Worm (Caenorhabditis elegans) whole organism, young adult: ENCODE data around the gene osta-3.

ENCODE experiments used
- B0336.3 ChIP-seq: fragments of 200-800 bp; sonication (Bioruptor generic); IDR thresholded peaks from 2 replicates; pipeline ENCODE4 v1.3.6; 2022; ENCODE audit warnings: missing genetic modification characterization, missing compliant biosample characterization
- F10E7.11 ChIP-seq: sonication (generic microtip); optimal IDR thresholded peaks from 2 replicates; lab custom pipeline; 2017; ENCODE audit warnings: mild to moderate bottlenecking, missing genetic modification characterization, moderate library complexity, missing compliant biosample characterization
- F22D6.2 ChIP-seq: sonication (generic microtip); optimal IDR thresholded peaks from 2 replicates; lab custom pipeline; 2016; ENCODE audit warnings: mild to moderate bottlenecking, missing genetic modification characterization, missing compliant biosample characterization
- F55B11.4 ChIP-seq: sonication (generic microtip); optimal IDR thresholded peaks from 2 replicates; lab custom pipeline; 2016; ENCODE audit warnings: missing compliant biosample characterization, missing genetic modification characterization, borderline replicate concordance; ENCODE audit not compliant: insufficient read depth
- K12H6.12 ChIP-seq: fragments of 200-800 bp; sonication (Bioruptor generic); optimal IDR thresholded peaks from 2 replicates; lab custom pipeline; 2018; ENCODE audit warnings: mild to moderate bottlenecking, missing genetic modification characterization, missing compliant biosample characterization
- T07F8.4 ChIP-seq: sonication (generic microtip); optimal IDR thresholded peaks from 2 replicates; lab custom pipeline; 2016; ENCODE audit warnings: mild to moderate bottlenecking, missing genetic modification characterization, moderate library complexity, missing compliant biosample characterization
- T26A5.8 ChIP-seq: sonication (generic microtip); optimal IDR thresholded peaks from 2 replicates; lab custom pipeline; 2016; ENCODE audit warnings: missing genetic modification characterization, missing compliant biosample characterization
- Y53F4B.3 ChIP-seq: fragments of 200-800 bp; sonication (Bioruptor generic); IDR thresholded peaks from 2 replicates; pipeline ENCODE4 v1.3.6; 2022; ENCODE audit warnings: missing genetic modification reagents, missing genetic modification characterization, missing compliant biosample characterization
- Y53G8AR.9 ChIP-seq: fragments of 200-800 bp; sonication (Bioruptor generic); conservative IDR thresholded peaks from 2 replicates; pipeline ENCODE4 v1.3.6; 2022; ENCODE audit warnings: missing genetic modification reagents, missing genetic modification characterization, missing compliant biosample characterization
- Y95B8A.8 ChIP-seq: fragments of 200-800 bp; sonication (Bioruptor generic); IDR thresholded peaks from 2 replicates; pipeline ENCODE4 v1.3.6; 2022; ENCODE audit warnings: missing genetic modification reagents, missing genetic modification characterization, missing compliant biosample characterization
- ama-1 ChIP-seq, 3 experiments: fragments of 150-350 bp in 1 of 3; sonication (generic microtip) in 2 of 3; optimal IDR thresholded peaks; 2 replicates each; lab custom pipeline; 2014 to 2018; ENCODE audit warnings: missing biosample characterization in 2 of 3, missing genetic modification characterization in 2 of 3, missing genetic modification reagents in 2 of 3
- attf-5 ChIP-seq: fragments of 200-800 bp; sonication (Bioruptor generic); optimal IDR thresholded peaks from 2 replicates; lab custom pipeline; 2018; ENCODE audit warnings: mild to moderate bottlenecking, missing genetic modification characterization, missing compliant biosample characterization
- cebp-2 ChIP-seq: fragments of 200-800 bp; sonication (Bioruptor generic); IDR thresholded peaks from 2 replicates; pipeline ENCODE4 v1.3.6; 2022; ENCODE audit warnings: missing genetic modification characterization, missing compliant biosample characterization
- ceh-100 ChIP-seq: fragments of 200-800 bp; sonication (Bioruptor generic); IDR thresholded peaks from 2 replicates; pipeline ENCODE4 v1.3.6; 2022; ENCODE audit warnings: missing genetic modification reagents, missing genetic modification characterization, missing compliant biosample characterization
- ceh-27 ChIP-seq: fragments of 200-800 bp; sonication (Bioruptor generic); optimal IDR thresholded peaks from 2 replicates; lab custom pipeline; 2018; ENCODE audit warnings: mild to moderate bottlenecking, missing genetic modification characterization, moderate library complexity, missing compliant biosample characterization
- ceh-40 ChIP-seq: fragments of 200-800 bp; sonication (Bioruptor generic); IDR thresholded peaks from 2 replicates; pipeline ENCODE4 v1.3.6; 2022; ENCODE audit warnings: missing genetic modification characterization, missing compliant biosample characterization
- ceh-79 ChIP-seq: sonication (generic microtip); optimal IDR thresholded peaks from 2 replicates; lab custom pipeline; 2017; ENCODE audit warnings: mild to moderate bottlenecking, missing genetic modification characterization, missing compliant biosample characterization
- dox-1 ChIP-seq: fragments of 200-800 bp; sonication (Bioruptor generic); IDR thresholded peaks from 2 replicates; pipeline ENCODE4 v1.3.6; 2022; ENCODE audit warnings: missing genetic modification reagents, missing genetic modification characterization, missing compliant biosample characterization
- dpff-1 ChIP-seq: sonication (generic microtip); optimal IDR thresholded peaks from 2 replicates; lab custom pipeline; 2017; ENCODE audit warnings: mild to moderate bottlenecking, missing genetic modification characterization, missing compliant biosample characterization
- egl-18 ChIP-seq: fragments of 200-800 bp; sonication (Bioruptor generic); IDR thresholded peaks from 2 replicates; pipeline ENCODE4 v1.3.6; 2022; ENCODE audit warnings: missing genetic modification reagents, missing genetic modification characterization, missing compliant biosample characterization
- egrh-3 ChIP-seq: fragments of 200-800 bp; sonication (Bioruptor generic); IDR thresholded peaks from 2 replicates; pipeline ENCODE4 v1.3.6; 2022; ENCODE audit warnings: missing genetic modification reagents, missing genetic modification characterization, missing compliant biosample characterization
- ets-4 ChIP-seq: fragments of 200-800 bp; sonication (Bioruptor generic); optimal IDR thresholded peaks from 2 replicates; lab custom pipeline; 2018; ENCODE audit warnings: mild to moderate bottlenecking, missing genetic modification characterization, missing compliant biosample characterization
- hlh-12 ChIP-seq: sonication (generic microtip); optimal IDR thresholded peaks from 2 replicates; lab custom pipeline; 2016; ENCODE audit warnings: missing genetic modification characterization, missing compliant biosample characterization
- hsf-1 ChIP-seq: fragments of 200-800 bp; sonication (Bioruptor generic); IDR thresholded peaks from 2 replicates; pipeline ENCODE4 v1.3.6; 2022; ENCODE audit warnings: missing genetic modification reagents, missing genetic modification characterization, missing compliant biosample characterization
- lag-1 ChIP-seq: fragments of 200-800 bp; sonication (Bioruptor generic); IDR thresholded peaks from 2 replicates; pipeline ENCODE4 v1.3.6; 2022; ENCODE audit warnings: missing genetic modification reagents, missing genetic modification characterization, missing compliant biosample characterization
- let-607 ChIP-seq, 2 experiments: fragments of 200-800 bp in 1 of 2; sonication (Bioruptor generic) in 1 of 2; sonication (generic microtip) in 1 of 2; optimal IDR thresholded peaks; 2 replicates each; lab custom pipeline; 2016 to 2018; ENCODE audit warnings: mild to moderate bottlenecking in 2 of 2, missing compliant biosample characterization in 2 of 2, missing genetic modification characterization in 2 of 2, moderate library complexity in 2 of 2, missing genotype in 1 of 2
- lin-26 ChIP-seq: fragments of 200-800 bp; sonication (Bioruptor generic); IDR thresholded peaks from 2 replicates; pipeline ENCODE4 v1.3.6; 2022; ENCODE audit warnings: missing genetic modification reagents, missing genetic modification characterization, missing compliant biosample characterization
- lin-40 ChIP-seq: sonication (generic microtip); optimal IDR thresholded peaks from 2 replicates; lab custom pipeline; 2016; ENCODE audit warnings: missing genetic modification characterization, mild to moderate bottlenecking, missing compliant biosample characterization, missing genotype, missing genetic modification reagents
- lir-1 ChIP-seq: fragments of 200-800 bp; sonication (Bioruptor generic); conservative IDR thresholded peaks from 2 replicates; pipeline ENCODE4 v1.3.6; 2022; ENCODE audit warnings: missing genetic modification reagents, missing genetic modification characterization, missing compliant biosample characterization
- madf-3 ChIP-seq: fragments of 200-800 bp; sonication (Bioruptor generic); IDR thresholded peaks from 2 replicates; pipeline ENCODE4 v1.3.6; 2022; ENCODE audit warnings: missing genetic modification reagents, missing genetic modification characterization, missing compliant biosample characterization
- mel-28 ChIP-seq: sonication (generic microtip); optimal IDR thresholded peaks from 2 replicates; lab custom pipeline; 2016; ENCODE audit warnings: borderline replicate concordance, mild to moderate bottlenecking, missing genetic modification characterization, missing compliant biosample characterization
- mes-4 ChIP-seq: sonication (generic microtip); optimal IDR thresholded peaks from 2 replicates; lab custom pipeline; 2016; ENCODE audit warnings: missing genotype, missing genetic modification characterization, missing compliant biosample characterization
- nhr-120 ChIP-seq: fragments of 200-800 bp; sonication (Bioruptor generic); IDR thresholded peaks from 2 replicates; pipeline ENCODE4 v1.3.6; 2022; ENCODE audit warnings: missing genetic modification characterization, missing compliant biosample characterization
- nhr-80 ChIP-seq: sonication (generic microtip); optimal IDR thresholded peaks from 2 replicates; lab custom pipeline; 2016; ENCODE audit warnings: missing genetic modification characterization, missing compliant biosample characterization
- nhr-90 ChIP-seq: sonication (generic microtip); optimal IDR thresholded peaks from 2 replicates; lab custom pipeline; 2016; ENCODE audit warnings: missing genotype, mild to moderate bottlenecking, missing genetic modification characterization, missing compliant biosample characterization
- rcor-1 ChIP-seq: fragments of 200-800 bp; sonication (Bioruptor generic); IDR thresholded peaks from 2 replicates; pipeline ENCODE4 v1.3.6; 2022; ENCODE audit warnings: missing genetic modification reagents, missing genetic modification characterization, missing compliant biosample characterization
- repo-1 ChIP-seq: sonication (generic microtip); optimal IDR thresholded peaks from 2 replicates; lab custom pipeline; 2017; ENCODE audit warnings: mild to moderate bottlenecking, missing genetic modification characterization, missing compliant biosample characterization
- snpc-1.3 ChIP-seq: sonication (generic microtip); optimal IDR thresholded peaks from 2 replicates; lab custom pipeline; 2017; ENCODE audit warnings: missing genetic modification characterization, mild to moderate bottlenecking, missing compliant biosample characterization, antibody characterized with exemption, moderate library complexity, missing genotype, missing genetic modification reagents; ENCODE audit not compliant: insufficient read depth
- somi-1 ChIP-seq: fragments of 200-800 bp; sonication (Bioruptor generic); optimal IDR thresholded peaks from 2 replicates; lab custom pipeline; 2018; ENCODE audit warnings: mild to moderate bottlenecking, missing genetic modification characterization, missing compliant biosample characterization
- sptf-2 ChIP-seq: fragments of 200-800 bp; sonication (Bioruptor generic); optimal IDR thresholded peaks from 2 replicates; lab custom pipeline; 2018; ENCODE audit warnings: mild to moderate bottlenecking, missing genetic modification characterization, missing compliant biosample characterization
- tbp1 ChIP-seq: fragments of 200-800 bp; sonication (Bioruptor generic); optimal IDR thresholded peaks from 2 replicates; lab custom pipeline; 2018; ENCODE audit warnings: mild to moderate bottlenecking, missing genetic modification characterization, missing compliant biosample characterization
- unc-62 ChIP-seq: fragments of 150-350 bp; optimal IDR thresholded peaks from 2 replicates; lab custom pipeline; 2014; ENCODE audit warnings: missing biosample characterization, missing genetic modification reagents, missing genetic modification characterization
- xnd-1 ChIP-seq: sonication (generic microtip); optimal IDR thresholded peaks from 2 replicates; lab custom pipeline; 2016; ENCODE audit warnings: missing genotype, missing genetic modification reagents, missing genetic modification characterization, missing compliant biosample characterization
- zfh-2 ChIP-seq: fragments of 200-800 bp; sonication (Bioruptor generic); conservative IDR thresholded peaks from 2 replicates; pipeline ENCODE4 v1.3.6; 2022; ENCODE audit warnings: missing genetic modification reagents, missing genetic modification characterization, missing compliant biosample characterization
- zim-3 ChIP-seq: sonication (generic microtip); optimal IDR thresholded peaks from 2 replicates; lab custom pipeline; 2017; ENCODE audit warnings: mild to moderate bottlenecking, missing genetic modification characterization, moderate library complexity, missing compliant biosample characterization
- ztf-22 ChIP-seq: fragments of 200-800 bp; sonication (Bioruptor generic); optimal IDR thresholded peaks from 2 replicates; lab custom pipeline; 2018; ENCODE audit warnings: mild to moderate bottlenecking, missing genetic modification characterization, moderate library complexity, missing compliant biosample characterization
- ztf-28 ChIP-seq: fragments of 200-800 bp; sonication (Bioruptor generic); IDR thresholded peaks from 2 replicates; pipeline ENCODE4 v1.3.6; 2022; ENCODE audit warnings: missing genetic modification reagents, missing genetic modification characterization, missing compliant biosample characterization

Gene osta-3

ce11 chrII:14804259-14804899, 8.0 kb upstream of the osta-3 start, which contains the start of gene W01D2.3 (continued):
- peak; percentile 81 for TF ChIP-seq tbp1 (GFP tag; lab: Kevin White, UChicago)
- 0 out of 2 replicates have a peak, but pooled peaks have one; percentile 10 for TF ChIP-seq rcor-1 (GFP tag; lab: Robert Waterston, UW)
- TF ChIP-seq ets-4 = no peak
- TF ChIP-seq zfh-2 (GFP tag; lab: Robert Waterston, UW) = peak; percentile 32; the same call in 1 of the 2 replicates
- no peak for TF ChIP-seq Y53F4B.3
- TF ChIP-seq T07F8.4 (tag; lab: Kevin White, UChicago) = peak; percentile 49
- TF ChIP-seq ceh-27 (GFP tag; lab: Kevin White, UChicago) = peak; percentile 52
- peak; percentile 56 for TF ChIP-seq somi-1 (GFP tag; lab: Kevin White, UChicago)
- TF ChIP-seq dox-1 (GFP tag; lab: Robert Waterston, UW) = peak; percentile 76
- peak; percentile 24 for TF ChIP-seq sptf-2 (GFP tag; lab: Kevin White, UChicago)
- peak; percentile 69; the same call in 1 of the 2 replicates for TF ChIP-seq lin-26 (GFP tag; lab: Robert Waterston, UW)
- TF ChIP-seq ztf-22 (GFP tag; lab: Kevin White, UChicago) = peak; percentile 21
- peak; percentile 77 for TF ChIP-seq zim-3 (tag; lab: Kevin White, UChicago)
- no peak for TF ChIP-seq T26A5.8 (tag; lab: Kevin White, UChicago)
- no peak for TF ChIP-seq mes-4 (tag; lab: Kevin White, UChicago)
- peak; percentile 59 for TF ChIP-seq K12H6.12
- TF ChIP-seq ztf-28 (GFP tag; lab: Robert Waterston, UW) = no peak
- peak; percentile 58 for TF ChIP-seq mel-28 (tag; lab: Kevin White, UChicago)
- 0 out of 2 replicates have a peak, but pooled peaks have one; percentile 71 for TF ChIP-seq cebp-2 (GFP tag; lab: Robert Waterston, UW)
- no peak for TF ChIP-seq hlh-12 (tag; lab: Kevin White, UChicago)
- no peak for TF ChIP-seq madf-3 (GFP tag; lab: Robert Waterston, UW)
- TF ChIP-seq Y53G8AR.9 (GFP tag; lab: Robert Waterston, UW) = peak; percentile 44; the same call in 1 of the 2 replicates
- peak; percentile 89 for TF ChIP-seq lin-40 (tag; lab: Kevin White, UChicago)
- TF ChIP-seq lag-1 (GFP tag; lab: Robert Waterston, UW) = no peak
- TF ChIP-seq F10E7.11 = no peak
- peak; percentile 84 for TF ChIP-seq repo-1
- 0 out of 2 replicates have a peak, but pooled peaks have one; percentile 22 for TF ChIP-seq hsf-1 (GFP tag; lab: Robert Waterston, UW)
- TF ChIP-seq F22D6.2 (tag; lab: Kevin White, UChicago) = peak; percentile 23
- no peak for TF ChIP-seq ceh-100 (GFP tag; lab: Robert Waterston, UW)
- no peak for TF ChIP-seq dpff-1
- no peak for TF ChIP-seq nhr-80 (tag; lab: Kevin White, UChicago)
- no peak for TF ChIP-seq lir-1 (GFP tag; lab: Robert Waterston, UW)
- TF ChIP-seq egrh-3 = no peak
- TF ChIP-seq xnd-1 (tag; lab: Kevin White, UChicago) = peak; percentile 39
- no peak for TF ChIP-seq Y95B8A.8 (GFP tag; lab: Robert Waterston, UW)
- TF ChIP-seq nhr-120 = peak; percentile 9; the same call in 1 of the 2 replicates
- no peak for TF ChIP-seq ama-1 (optimal IDR thresholded peaks at IDR 0.05; lab: Kevin White, UChicago)
- peak in 1 of 2 experiments; percentile 49 for TF ChIP-seq ama-1 (GFP tag; optimal IDR thresholded peaks at IDR 0.05; lab: Kevin White, UChicago)
- TF ChIP-seq egl-18 = no peak
- TF ChIP-seq let-607 (tag; optimal IDR thresholded peaks at IDR 0.05; lab: Kevin White, UChicago) = peak; percentile 36 to 68
- no peak for TF ChIP-seq ceh-40 (GFP tag; lab: Robert Waterston, UW)
- peak; percentile 30 for TF ChIP-seq nhr-90
- peak; percentile 0 for TF ChIP-seq unc-62
- no peak for TF ChIP-seq F55B11.4
- no peak; the same call in 1 of the 2 replicates for TF ChIP-seq B0336.3
- TF ChIP-seq attf-5 (GFP tag; lab: Kevin White, UChicago) = peak; percentile 16
- TF ChIP-seq ceh-79 (tag; lab: Kevin White, UChicago) = no peak
- peak; percentile 76 for TF ChIP-seq snpc-1.3 (tag; lab: Kevin White, UChicago)
